Worm (Caenorhabditis elegans): ENCODE measurements around the gene clec-82.

ce11 chrIV:2820408-2820807, 15.1 kb upstream of the clec-82 start, which contains the start of gene Y54G2A.37:
- no peak for TF ChIP-seq ztf-23 (GFP tag; IDR thresholded peaks at IDR 0.05)
- no peak for TF ChIP-seq tab-1 (GFP tag; IDR thresholded peaks at IDR 0.05)
